Worm (Caenorhabditis elegans): ENCODE results near the gene math-13.

math-13 gene

DNA sequence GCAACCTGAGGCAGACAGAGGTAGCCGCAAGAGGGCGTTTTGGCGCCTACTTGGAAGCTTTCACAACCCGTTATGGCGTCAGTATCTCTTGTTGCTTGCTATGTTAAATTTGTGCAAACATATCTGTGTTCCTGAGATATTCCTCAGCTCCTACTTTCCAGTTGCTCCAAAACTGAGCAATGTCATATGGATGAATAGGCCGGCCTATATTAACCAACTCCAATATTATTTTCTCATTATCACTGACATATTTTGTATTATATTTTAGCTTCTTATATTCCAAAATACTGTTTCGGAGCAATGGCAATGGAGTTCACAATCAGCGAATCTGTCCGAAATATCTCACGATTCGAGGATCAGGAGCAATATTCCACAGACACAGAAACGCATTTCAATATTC, at the start of gene math-13:
math-13 (plus strand) TSS at position 301 of the 400 bp plus-strand sequence.
- TF ChIP-seq lim-6 (tag; optimal IDR thresholded peaks at IDR 0.05) = no peak
- no peak for TF ChIP-seq pat-9 (tag; optimal IDR thresholded peaks at IDR 0.05)
- no peak for TF ChIP-seq ahr-1 (tag; optimal IDR thresholded peaks at IDR 0.05)
- no peak for TF ChIP-seq tbx-2 (tag; optimal IDR thresholded peaks at IDR 0.05)
- no peak for TF ChIP-seq ceh-30 (tag; optimal IDR thresholded peaks at IDR 0.05)
- no peak for TF ChIP-seq sdc-2 (tag; optimal IDR thresholded peaks at IDR 0.05)
- no peak for TF ChIP-seq unc-42 (tag; optimal IDR thresholded peaks at IDR 0.05)
- TF ChIP-seq T23F11.4 (GFP tag; optimal IDR thresholded peaks at IDR 0.05) = no peak
- no peak for TF ChIP-seq ets-4 (tag; optimal IDR thresholded peaks at IDR 0.05)
- TF ChIP-seq eyg-1 (tag; optimal IDR thresholded peaks at IDR 0.05) = no peak
- TF ChIP-seq pqm-1 (tag; optimal IDR thresholded peaks at IDR 0.05) = no peak
- TF ChIP-seq ceh-2 (tag; optimal IDR thresholded peaks at IDR 0.05) = no peak
- no peak for TF ChIP-seq fkh-6 (tag; optimal IDR thresholded peaks at IDR 0.05)
- no peak for TF ChIP-seq ztf-16 (tag; optimal IDR thresholded peaks at IDR 0.05)
- TF ChIP-seq mec-3 (tag; optimal IDR thresholded peaks at IDR 0.05; ENCODE audit: borderline replicate concordance) = no peak
- TF ChIP-seq ceh-22 (tag; optimal IDR thresholded peaks at IDR 0.05) = no peak
- no peak for TF ChIP-seq elt-2 (tag; optimal IDR thresholded peaks at IDR 0.05)
- TF ChIP-seq K09A11.1 (tag; optimal IDR thresholded peaks at IDR 0.05; ENCODE audit: insufficient read depth) = no peak

DNA sequence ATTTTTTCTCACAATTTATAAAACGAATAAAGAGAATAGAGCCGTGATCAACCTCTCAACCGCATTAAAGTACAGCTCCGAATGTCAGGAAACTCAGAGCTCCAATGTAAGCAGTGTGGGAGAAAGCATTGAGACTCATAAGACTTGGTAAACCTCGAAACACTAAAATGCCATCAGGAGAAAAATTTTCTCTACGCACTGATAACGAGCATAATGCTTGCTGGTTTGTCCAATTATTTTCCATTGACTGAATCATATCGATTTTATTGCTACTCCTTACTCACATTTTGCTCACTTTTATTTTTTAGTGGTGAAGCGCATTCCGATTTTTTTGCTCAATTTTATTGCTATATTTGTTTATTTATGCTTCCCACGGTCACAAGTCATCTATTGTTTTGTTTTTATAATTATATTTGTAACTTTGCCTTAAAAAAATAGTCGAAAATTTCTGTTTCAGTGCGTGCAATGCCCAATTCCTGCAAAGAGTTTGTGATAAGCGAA, 45.5 kb upstream of the math-13 start, which contains the start of gene math-40:
math-40 (plus strand) TSS at position 451 of the 501 bp plus-strand sequence.
- TF ChIP-seq unc-3 (GFP tag; conservative IDR thresholded peaks at IDR 0.05) (no peak), unc-3 (tag; optimal IDR thresholded peaks at IDR 0.05) (no peak), ref-2 (tag; optimal IDR thresholded peaks at IDR 0.05) (no peak), dmd-4 (tag; optimal IDR thresholded peaks at IDR 0.05; ENCODE audit: borderline replicate concordance) (no peak), ztf-16 (tag; optimal IDR thresholded peaks at IDR 0.05) (no peak), ceh-22 (tag; optimal IDR thresholded peaks at IDR 0.05) (no peak), ceh-48 (tag; optimal IDR thresholded peaks at IDR 0.05) (no peak), ceh-18 (tag; optimal IDR thresholded peaks at IDR 0.05) (no peak), unc-55 (GFP tag; optimal IDR thresholded peaks at IDR 0.05) (no peak), nhr-232 (tag; optimal IDR thresholded peaks at IDR 0.05) (no peak), zip-5 (tag; optimal IDR thresholded peaks at IDR 0.05) (no peak), pag-3 (tag; optimal IDR thresholded peaks at IDR 0.05; ENCODE audit: borderline replicate concordance) (no peak), pat-9 (tag; optimal IDR thresholded peaks at IDR 0.05) (no peak), ceh-9 (tag; optimal IDR thresholded peaks at IDR 0.05) (no peak), fkh-6 (tag; optimal IDR thresholded peaks at IDR 0.05) (no peak), K02D7.2 (tag; optimal IDR thresholded peaks at IDR 0.05) (no peak), pax-1 (tag; optimal IDR thresholded peaks at IDR 0.05) (no peak), elt-4 (tag; optimal IDR thresholded peaks at IDR 0.05) (no peak), ceh-2 (tag; optimal IDR thresholded peaks at IDR 0.05) (no peak)

DNA sequence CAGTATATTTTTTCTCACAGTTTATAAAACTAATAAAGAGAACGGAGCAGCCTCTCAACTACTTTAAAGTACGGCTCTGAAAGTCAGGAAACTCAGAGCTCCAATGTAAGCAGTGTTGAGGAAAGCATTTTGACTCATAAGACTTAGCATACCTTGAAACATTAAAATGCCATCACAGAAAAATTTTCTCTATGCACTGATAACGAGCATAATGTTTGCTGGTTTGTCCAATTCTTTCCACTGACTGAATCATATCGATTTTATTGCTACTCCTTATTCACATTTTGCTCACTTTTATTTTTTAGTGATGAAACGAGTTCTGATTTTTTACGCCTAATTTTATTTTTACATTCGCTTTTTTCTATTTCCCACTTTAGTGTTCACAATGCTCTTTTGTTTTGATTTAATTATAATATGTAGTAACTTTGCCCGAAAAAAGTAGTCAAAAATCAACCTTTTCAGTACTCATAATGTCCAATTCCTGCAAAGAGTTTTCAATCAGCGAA, 43.8 kb upstream of the math-13 start, which contains the start of gene math-39:
math-39 (plus strand) TSS at position 456 of the 506 bp plus-strand sequence.
- TF ChIP-seq fkh-10 (GFP tag; optimal IDR thresholded peaks at IDR 0.05) (no peak), ceh-48 (tag; optimal IDR thresholded peaks at IDR 0.05) (no peak), ceh-22 (tag; optimal IDR thresholded peaks at IDR 0.05) (no peak), unc-86 (tag; optimal IDR thresholded peaks at IDR 0.05) (no peak), ceh-6 (GFP tag; optimal IDR thresholded peaks at IDR 0.05) (no peak), elt-2 (tag; optimal IDR thresholded peaks at IDR 0.05) (no peak), ceh-14 (tag; optimal IDR thresholded peaks at IDR 0.05) (no peak), zip-5 (tag; optimal IDR thresholded peaks at IDR 0.05) (no peak), dmd-4 (tag; optimal IDR thresholded peaks at IDR 0.05; ENCODE audit: borderline replicate concordance) (no peak), ttx-3 (tag; optimal IDR thresholded peaks at IDR 0.05) (no peak), sox-2 (GFP tag; IDR thresholded peaks at IDR 0.05) (no peak), fkh-6 (tag; optimal IDR thresholded peaks at IDR 0.05) (no peak), F13H6.1 (tag; optimal IDR thresholded peaks at IDR 0.05) (no peak)
